Worm (Caenorhabditis elegans): Measurements from ENCODE around the gene srd-27.

DNA sequence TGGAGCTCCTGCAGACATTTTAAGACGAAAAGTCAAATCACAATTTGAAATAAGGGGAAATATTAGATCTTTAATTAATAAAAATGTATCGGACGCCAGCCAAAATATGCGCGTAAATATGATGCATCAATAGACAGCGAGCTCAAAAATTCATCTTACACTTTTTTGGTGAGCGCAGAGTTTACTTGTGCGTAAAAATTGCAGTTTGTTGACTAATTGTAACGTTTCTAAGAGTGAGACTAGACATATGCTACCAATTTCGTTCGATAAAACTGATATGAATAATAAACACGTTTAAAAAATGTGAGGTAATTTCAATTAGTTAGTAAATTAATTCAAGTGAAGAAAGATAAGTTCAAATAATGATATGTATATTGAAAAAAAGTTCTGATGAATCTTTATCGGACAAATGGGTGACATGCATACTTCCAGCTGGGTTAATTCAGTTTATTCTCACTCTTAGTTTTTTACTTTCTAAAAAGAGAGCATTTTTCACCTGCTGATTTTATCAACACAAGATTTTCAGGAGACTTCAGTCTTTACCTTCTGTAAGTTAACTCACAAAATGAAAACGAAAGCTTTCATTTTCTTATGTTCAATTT lies 23.9 kb upstream of the srd-27 start, which contains the start of the genes nhr-285 and irld-52:
- TF ChIP-seq elt-1 (tag; optimal IDR thresholded peaks at IDR 0.05; ENCODE audit: borderline replicate concordance, insufficient read depth) (no peak), unc-62 (GFP tag; optimal IDR thresholded peaks at IDR 0.05) (no peak), nhr-12 (tag; optimal IDR thresholded peaks at IDR 0.05) (no peak), snpc-4 (tag; optimal IDR thresholded peaks at IDR 0.05) (no peak), unc-39 (tag; optimal IDR thresholded peaks at IDR 0.05) (no peak), zip-8 (tag; optimal IDR thresholded peaks at IDR 0.05) (no peak), pha-4 (tag; optimal IDR thresholded peaks at IDR 0.05) (no peak), nhr-76 (tag; optimal IDR thresholded peaks at IDR 0.05) (no peak), ceh-43 (GFP tag; optimal IDR thresholded peaks at IDR 0.05) (no peak)
